Worm (Caenorhabditis elegans): Measurements from ENCODE around the gene lgc-58.

The lgc-58 gene

ce11 chrX:6091967-6092366 lies 16.7 kb downstream of the lgc-58 start, which contains the start of gene hsp-3 (continued):
- TF ChIP-seq snpc-4 (tag; optimal IDR thresholded peaks at IDR 0.05): peak; percentile 69
- peak; percentile 94 for TF ChIP-seq mab-5 (tag; optimal IDR thresholded peaks at IDR 0.05)

ce11 chrX:6092533-6092932 lies 17.2 kb downstream of the lgc-58 start:
- no peak for TF ChIP-seq nhr-6 (tag; optimal IDR thresholded peaks at IDR 0.05)
- TF ChIP-seq blmp-1 (tag; optimal IDR thresholded peaks at IDR 0.05; ENCODE audit: insufficient read depth): peak; percentile 71
- peak; percentile 82 for TF ChIP-seq sma-9 (GFP tag; optimal IDR thresholded peaks at IDR 0.05)
- no peak for TF ChIP-seq sma-9 (tag; optimal IDR thresholded peaks at IDR 0.05)
- peak; percentile 84 for TF ChIP-seq ceh-16 (tag; optimal IDR thresholded peaks at IDR 0.05)
- no peak for TF ChIP-seq ztf-4 (tag; optimal IDR thresholded peaks at IDR 0.05)
- TF ChIP-seq elt-1 (tag; optimal IDR thresholded peaks at IDR 0.05): peak; percentile 95
- no peak for TF ChIP-seq zag-1 (tag; optimal IDR thresholded peaks at IDR 0.05)
- TF ChIP-seq sem-4 (tag; optimal IDR thresholded peaks at IDR 0.05): peak; percentile 27

- TF ChIP-seq C34F6.9 (tag; optimal IDR thresholded peaks at IDR 0.05) (peak; percentile 7), lsy-2 (tag; optimal IDR thresholded peaks at IDR 0.05) (no peak), blmp-1 (tag; optimal IDR thresholded peaks at IDR 0.05; ENCODE audit: insufficient read depth) (no peak), sma-9 (GFP tag; optimal IDR thresholded peaks at IDR 0.05) (no peak), sma-9 (tag; optimal IDR thresholded peaks at IDR 0.05) (no peak), aly-2 (tag; optimal IDR thresholded peaks at IDR 0.05) (no peak), ceh-82 (tag; optimal IDR thresholded peaks at IDR 0.05) (no peak), nhr-129 (tag; optimal IDR thresholded peaks at IDR 0.05) (peak; percentile 14)
Observed at ce11 chrX:6093046-6093445, 17.7 kb downstream of the lgc-58 start, which contains the start of gene C15H9.5. TSS of gene C15H9.5 (plus strand) at chrX:6093300.

- TF ChIP-seq unc-55 (GFP tag; optimal IDR thresholded peaks at IDR 0.05) (peak; percentile 60), nhr-25 (tag; optimal IDR thresholded peaks at IDR 0.05) (no peak), sma-3 (GFP tag; optimal IDR thresholded peaks at IDR 0.05) (peak; percentile 3), sma-9 (GFP tag; optimal IDR thresholded peaks at IDR 0.05) (peak; percentile 45), sma-9 (tag; optimal IDR thresholded peaks at IDR 0.05) (no peak), nhr-129 (tag; optimal IDR thresholded peaks at IDR 0.05) (peak; percentile 19), nhr-23 (tag; optimal IDR thresholded peaks at IDR 0.05) (no peak), dmd-4 (tag; optimal IDR thresholded peaks at IDR 0.05) (no peak), nhr-11 (tag; optimal IDR thresholded peaks at IDR 0.05) (no peak), ZK546.5 (tag; optimal IDR thresholded peaks at IDR 0.05) (no peak), ztf-1 (GFP tag; conservative IDR thresholded peaks at IDR 0.05) (no peak), lsy-2 (tag; optimal IDR thresholded peaks at IDR 0.05) (peak in 1 of 2 experiments; percentile 31), ztf-11 (tag; optimal IDR thresholded peaks at IDR 0.05) (no peak), nhr-237 (tag; optimal IDR thresholded peaks at IDR 0.05) (no peak), aly-2 (tag; optimal IDR thresholded peaks at IDR 0.05) (no peak), nhr-21 (tag; optimal IDR thresholded peaks at IDR 0.05) (no peak), Y55F3AM.14 (GFP tag; optimal IDR thresholded peaks at IDR 0.05) (no peak), nhr-6 (tag; optimal IDR thresholded peaks at IDR 0.05) (no peak), fos-1 (tag; optimal IDR thresholded peaks at IDR 0.05) (no peak), F13H6.1 (tag; optimal IDR thresholded peaks at IDR 0.05) (peak; percentile 64), mab-5 (tag; optimal IDR thresholded peaks at IDR 0.05) (peak; percentile 3), lin-13 (GFP tag; optimal IDR thresholded peaks at IDR 0.05) (peak; percentile 27), gmeb-1 (tag; optimal IDR thresholded peaks at IDR 0.05) (no peak), nhr-77 (tag; optimal IDR thresholded peaks at IDR 0.05) (no peak), sem-4 (tag; optimal IDR thresholded peaks at IDR 0.05) (no peak), nhr-10 (tag; optimal IDR thresholded peaks at IDR 0.05) (no peak), ceh-82 (tag; optimal IDR thresholded peaks at IDR 0.05) (no peak), unc-62 (GFP tag; optimal IDR thresholded peaks at IDR 0.05) (no peak), mdl-1 (tag; optimal IDR thresholded peaks at IDR 0.05) (peak in 1 of 2 experiments; percentile 16), unc-39 (tag; optimal IDR thresholded peaks at IDR 0.05) (no peak), ztf-4 (tag; optimal IDR thresholded peaks at IDR 0.05) (no peak), lin-39 (tag; optimal IDR thresholded peaks at IDR 0.05) (no peak), crh-2 (tag; optimal IDR thresholded peaks at IDR 0.05) (no peak), egl-27 (tag; optimal IDR thresholded peaks at IDR 0.05) (peak; percentile 10), elt-3 (tag; optimal IDR thresholded peaks at IDR 0.05) (no peak), snpc-4 (tag; optimal IDR thresholded peaks at IDR 0.05) (no peak), ama-1 (optimal IDR thresholded peaks at IDR 0.05) (no peak), nhr-12 (tag; optimal IDR thresholded peaks at IDR 0.05) (no peak), R02D3.7 (tag; optimal IDR thresholded peaks at IDR 0.05) (no peak), peb-1 (tag; optimal IDR thresholded peaks at IDR 0.05) (no peak), zag-1 (tag; optimal IDR thresholded peaks at IDR 0.05) (no peak), C34F6.9 (tag; optimal IDR thresholded peaks at IDR 0.05) (peak; percentile 56), alr-1 (tag; optimal IDR thresholded peaks at IDR 0.05) (no peak), mbf-1 (tag; optimal IDR thresholded peaks at IDR 0.05) (no peak), skn-1 (tag; optimal IDR thresholded peaks at IDR 0.05) (no peak)
Observed at ce11 chrX:6097551-6097950, 22.2 kb downstream of the lgc-58 start, which contains the start of gene C15H9.4. TSS of gene C15H9.4 (plus strand) at chrX:6097643.
